Worm (Caenorhabditis elegans) whole organism, midembryonic: ENCODE results near the gene dmd-8.

ENCODE experiments used
- T22C8.4 ChIP-seq: fragments of 200-800 bp; sonication (Bioruptor generic); IDR thresholded peaks from 2 replicates; pipeline ENCODE4 v1.3.6; 2022; ENCODE audit warnings: missing genetic modification characterization, missing compliant biosample characterization
- cog-1 ChIP-seq: sonication (generic microtip); optimal IDR thresholded peaks from 2 replicates; lab custom pipeline; 2016; ENCODE audit warnings: missing genetic modification characterization, missing compliant biosample characterization
- flt-1 ChIP-seq: fragments of 200-800 bp; sonication (Bioruptor generic); IDR thresholded peaks from 2 replicates; pipeline ENCODE4 v1.3.6; 2022; ENCODE audit warnings: missing genetic modification characterization, missing compliant biosample characterization
- klf-2 ChIP-seq: fragments of 200-800 bp; sonication (Bioruptor generic); conservative IDR thresholded peaks from 2 replicates; pipeline ENCODE4 v1.3.6; 2022; ENCODE audit warnings: missing genetic modification reagents, missing genetic modification characterization, missing compliant biosample characterization
- med-1 ChIP-seq: sonication (generic microtip); optimal IDR thresholded peaks from 2 replicates; lab custom pipeline; 2017; ENCODE audit warnings: missing genetic modification characterization, mild to moderate bottlenecking, missing compliant biosample characterization, antibody characterized with exemption, missing genetic modification reagents; ENCODE audit not compliant: insufficient read depth
- ref-1 ChIP-seq: fragments of 200-800 bp; sonication (Bioruptor generic); conservative IDR thresholded peaks from 2 replicates; pipeline ENCODE4 v1.3.6; 2022; ENCODE audit warnings: missing genetic modification reagents, missing genetic modification characterization, missing compliant biosample characterization
- tab-1 ChIP-seq: fragments of 200-800 bp; sonication (Bioruptor generic); IDR thresholded peaks from 2 replicates; pipeline ENCODE4 v1.3.6; 2022; ENCODE audit warnings: missing genetic modification characterization, missing compliant biosample characterization
- ztf-23 ChIP-seq: fragments of 200-800 bp; sonication (Bioruptor generic); IDR thresholded peaks from 2 replicates; pipeline ENCODE4 v1.3.6; 2022; ENCODE audit warnings: missing genetic modification reagents, missing genetic modification characterization, missing compliant biosample characterization
- ztf-29 ChIP-seq: fragments of 200-800 bp; sonication (Bioruptor generic); IDR thresholded peaks from 2 replicates; pipeline ENCODE4 v1.3.6; 2022; ENCODE audit warnings: missing genetic modification reagents, missing genetic modification characterization, missing compliant biosample characterization

The dmd-8 gene

ce11 chrV:336350-336749, at the start of gene dmd-8:
Gene dmd-8 (minus strand): TSS chrV:336450.
- TF ChIP-seq cog-1 (tag; lab: Kevin White, UChicago) = no peak
- no peak for TF ChIP-seq ref-1 (GFP tag; lab: Robert Waterston, UW)
- TF ChIP-seq ztf-29 (GFP tag; lab: Robert Waterston, UW) = no peak
- TF ChIP-seq klf-2 = no peak
- TF ChIP-seq med-1 (GFP tag; lab: Kevin White, UChicago) = no peak
- TF ChIP-seq flt-1 (GFP tag; lab: Robert Waterston, UW) = no peak
- TF ChIP-seq ztf-23 = no peak
- TF ChIP-seq T22C8.4 (GFP tag; lab: Robert Waterston, UW) = no peak
- TF ChIP-seq tab-1 (GFP tag; lab: Robert Waterston, UW) = no peak

DNA sequence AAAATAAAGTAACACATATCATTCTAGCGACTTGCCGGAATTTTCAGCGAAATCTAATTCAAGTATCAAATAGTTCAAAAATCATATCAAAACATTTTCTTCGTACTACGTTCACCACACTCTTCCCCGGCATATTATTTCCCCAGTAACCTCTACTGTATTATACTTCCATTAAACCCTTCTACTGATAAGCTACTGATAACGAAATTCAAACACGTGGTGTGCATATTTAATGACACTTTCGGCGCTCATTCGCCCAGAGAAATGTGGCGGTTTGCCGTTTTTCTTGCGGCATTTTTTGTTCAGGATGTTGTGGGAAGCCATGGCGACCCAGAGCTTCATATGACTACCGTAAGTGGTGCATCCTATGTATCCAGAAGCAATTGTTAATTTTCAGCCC, 49.2 kb upstream of the dmd-8 start, which contains the start of gene lipl-5:
Gene lipl-5 (plus strand): TSS at position 259 of the 400 bp plus-strand sequence.
- TF ChIP-seq tab-1 (GFP tag; lab: Robert Waterston, UW) = no peak
- no peak for TF ChIP-seq med-1 (GFP tag; lab: Kevin White, UChicago)
- TF ChIP-seq ref-1 (GFP tag; lab: Robert Waterston, UW) = no peak
- TF ChIP-seq T22C8.4 (GFP tag; lab: Robert Waterston, UW) = no peak
- TF ChIP-seq ztf-23 = no peak
- TF ChIP-seq ztf-29 (GFP tag; lab: Robert Waterston, UW) = no peak
- TF ChIP-seq klf-2 = no peak
- no peak for TF ChIP-seq flt-1 (GFP tag; lab: Robert Waterston, UW)
- TF ChIP-seq cog-1 (tag; lab: Kevin White, UChicago) = no peak

ce11 chrV:384511-384910, 48.3 kb upstream of the dmd-8 start:
- no peak for TF ChIP-seq flt-1 (GFP tag; lab: Robert Waterston, UW)
- no peak for TF ChIP-seq klf-2
- no peak for TF ChIP-seq ref-1 (GFP tag; lab: Robert Waterston, UW)
- TF ChIP-seq ztf-23 = no peak
- no peak for TF ChIP-seq cog-1 (tag; lab: Kevin White, UChicago)
- TF ChIP-seq med-1 (GFP tag; lab: Kevin White, UChicago) = no peak
- no peak for TF ChIP-seq tab-1 (GFP tag; lab: Robert Waterston, UW)
- TF ChIP-seq T22C8.4 (GFP tag; lab: Robert Waterston, UW) = no peak
- no peak for TF ChIP-seq ztf-29 (GFP tag; lab: Robert Waterston, UW)

- TF ChIP-seq med-1 (GFP tag; lab: Kevin White, UChicago) (no peak), klf-2 (no peak), T22C8.4 (GFP tag; lab: Robert Waterston, UW) (no peak), cog-1 (tag; lab: Kevin White, UChicago) (no peak), ztf-23 (no peak), ztf-29 (GFP tag; lab: Robert Waterston, UW) (no peak), flt-1 (GFP tag; lab: Robert Waterston, UW) (no peak), ref-1 (GFP tag; lab: Robert Waterston, UW) (no peak), tab-1 (GFP tag; lab: Robert Waterston, UW) (no peak)
These were observed 45.1 kb upstream of the dmd-8 start, which contains the start of gene ZK6.8 for ce11 chrV:381227-381950. Gene ZK6.8 (plus strand): TSS chrV:381908.

ce11 chrV:380186-380585, 43.9 kb upstream of the dmd-8 start, which contains the start of gene mltn-8:
Gene mltn-8 (minus strand): TSS chrV:380286.
- TF ChIP-seq klf-2 = no peak
- TF ChIP-seq flt-1 (GFP tag; lab: Robert Waterston, UW) = no peak
- TF ChIP-seq ref-1 (GFP tag; lab: Robert Waterston, UW) = no peak
- TF ChIP-seq tab-1 (GFP tag; lab: Robert Waterston, UW) = no peak
- TF ChIP-seq med-1 (GFP tag; lab: Kevin White, UChicago) = no peak
- TF ChIP-seq ztf-29 (GFP tag; lab: Robert Waterston, UW) = no peak
- TF ChIP-seq T22C8.4 (GFP tag; lab: Robert Waterston, UW) = no peak
- TF ChIP-seq ztf-23 = no peak
- TF ChIP-seq cog-1 (tag; lab: Kevin White, UChicago) = no peak

ce11 chrV:378231-378630, 42.0 kb upstream of the dmd-8 start:
- no peak for TF ChIP-seq ref-1 (GFP tag; lab: Robert Waterston, UW)
- no peak for TF ChIP-seq cog-1 (tag; lab: Kevin White, UChicago)
- TF ChIP-seq flt-1 (GFP tag; lab: Robert Waterston, UW) = no peak
- TF ChIP-seq med-1 (GFP tag; lab: Kevin White, UChicago) = no peak
- no peak for TF ChIP-seq ztf-29 (GFP tag; lab: Robert Waterston, UW)
- no peak for TF ChIP-seq tab-1 (GFP tag; lab: Robert Waterston, UW)
- TF ChIP-seq ztf-23 = no peak
- no peak for TF ChIP-seq klf-2
- no peak for TF ChIP-seq T22C8.4 (GFP tag; lab: Robert Waterston, UW)

DNA sequence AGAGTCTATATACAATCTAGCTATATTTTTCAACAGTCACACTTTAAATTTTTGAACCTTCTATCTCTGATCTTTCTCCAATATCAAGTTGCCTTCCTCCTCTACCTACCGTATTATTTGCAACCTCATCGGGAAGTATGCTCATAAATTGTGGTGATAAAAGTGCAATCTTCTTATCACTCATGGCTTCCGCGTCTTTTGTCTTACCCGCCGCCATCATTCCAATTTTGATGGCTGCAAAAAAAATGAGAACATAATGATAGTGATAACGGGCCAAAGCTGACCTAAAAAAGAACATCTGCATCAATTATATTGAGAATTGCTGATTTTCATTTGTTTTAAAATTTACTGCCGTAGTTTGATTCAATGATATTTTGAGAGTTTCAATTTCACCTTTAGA, 40.5 kb upstream of the dmd-8 start:
- TF ChIP-seq T22C8.4 (GFP tag; lab: Robert Waterston, UW) = no peak
- no peak for TF ChIP-seq klf-2
- TF ChIP-seq ztf-29 (GFP tag; lab: Robert Waterston, UW) = no peak
- TF ChIP-seq ref-1 (GFP tag; lab: Robert Waterston, UW) = no peak
- TF ChIP-seq med-1 (GFP tag; lab: Kevin White, UChicago) = no peak
- no peak for TF ChIP-seq ztf-23
- TF ChIP-seq cog-1 (tag; lab: Kevin White, UChicago) = no peak
- no peak for TF ChIP-seq tab-1 (GFP tag; lab: Robert Waterston, UW)
- TF ChIP-seq flt-1 (GFP tag; lab: Robert Waterston, UW) = no peak

DNA sequence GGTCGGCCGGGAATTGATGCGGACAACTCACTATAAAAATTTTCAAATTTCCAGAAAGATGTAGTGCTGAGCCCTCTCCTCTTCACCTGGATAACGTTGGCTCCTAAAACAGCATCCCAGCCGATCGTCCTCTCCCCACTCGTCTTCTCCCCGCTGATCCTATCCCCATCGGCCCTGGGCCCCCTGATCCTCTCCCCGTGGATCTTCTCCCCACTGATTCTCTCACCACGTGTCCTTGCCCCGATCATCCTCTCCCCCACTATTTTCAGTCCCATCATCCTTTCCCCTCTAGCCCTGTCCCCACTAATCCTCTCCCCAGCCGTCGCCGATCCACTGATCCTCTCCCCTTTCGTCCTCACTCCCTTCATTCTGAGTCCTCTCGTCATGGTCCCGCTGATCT, 36.9 kb upstream of the dmd-8 start:
- TF ChIP-seq flt-1 (GFP tag; lab: Robert Waterston, UW) (0 out of 2 replicates have a peak, but pooled peaks have one; percentile 31), klf-2 (no peak), ztf-23 (no peak), cog-1 (tag; lab: Kevin White, UChicago) (no peak), ztf-29 (GFP tag; lab: Robert Waterston, UW) (no peak), ref-1 (GFP tag; lab: Robert Waterston, UW) (no peak), T22C8.4 (GFP tag; lab: Robert Waterston, UW) (no peak)

DNA sequence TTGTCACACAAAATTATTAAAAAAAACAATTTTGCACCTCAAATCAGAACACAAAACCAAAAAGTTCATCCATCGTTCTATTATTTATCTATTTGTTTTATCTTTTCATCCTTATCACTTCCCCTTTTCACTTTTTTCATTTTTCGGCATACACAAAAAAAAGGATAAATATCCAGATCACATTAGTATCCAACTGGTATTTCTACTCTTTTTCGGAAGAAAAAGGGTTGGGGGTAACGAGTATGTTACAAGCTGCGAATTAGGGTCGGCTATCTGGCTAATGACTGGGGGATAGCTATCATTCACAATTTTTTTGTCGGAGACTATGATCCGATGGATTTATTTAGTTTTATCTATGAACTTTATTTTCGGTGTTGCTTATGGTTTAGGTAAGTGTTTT, 33.8 kb upstream of the dmd-8 start, which contains the start of gene mltn-7:
Gene mltn-7 (plus strand): TSS at position 301 of the 400 bp plus-strand sequence.
- TF ChIP-seq ztf-23 = no peak
- no peak for TF ChIP-seq tab-1 (GFP tag; lab: Robert Waterston, UW)
- no peak for TF ChIP-seq ztf-29 (GFP tag; lab: Robert Waterston, UW)
- TF ChIP-seq cog-1 (tag; lab: Kevin White, UChicago) = no peak
- TF ChIP-seq med-1 (GFP tag; lab: Kevin White, UChicago) = no peak
- no peak for TF ChIP-seq flt-1 (GFP tag; lab: Robert Waterston, UW)
- no peak for TF ChIP-seq T22C8.4 (GFP tag; lab: Robert Waterston, UW)
- no peak for TF ChIP-seq klf-2
- no peak for TF ChIP-seq ref-1 (GFP tag; lab: Robert Waterston, UW)
